Worm (Caenorhabditis elegans) whole organism, young adult: ENCODE results near the gene ipla-6.

Experiments used
- B0035.1 ChIP-seq: sonication (generic microtip); optimal IDR thresholded peaks from 2 replicates; lab custom pipeline; 2016; ENCODE audit warnings: missing genetic modification characterization, mild to moderate bottlenecking, missing compliant biosample characterization, missing genotype, missing genetic modification reagents
- C06A6.2 ChIP-seq: fragments of 200-800 bp; sonication (Bioruptor generic); conservative IDR thresholded peaks from 2 replicates; pipeline ENCODE4 v1.3.6; 2022; ENCODE audit warnings: missing genetic modification characterization, missing compliant biosample characterization
- K12H6.12 ChIP-seq: fragments of 200-800 bp; sonication (Bioruptor generic); optimal IDR thresholded peaks from 2 replicates; lab custom pipeline; 2018; ENCODE audit warnings: mild to moderate bottlenecking, missing genetic modification characterization, missing compliant biosample characterization
- ama-1 ChIP-seq, 3 experiments: fragments of 150-350 bp in 1 of 3; sonication (generic microtip) in 2 of 3; optimal IDR thresholded peaks; 2 replicates each; lab custom pipeline; 2014 to 2018; ENCODE audit warnings: missing biosample characterization in 2 of 3, missing genetic modification characterization in 2 of 3, missing genetic modification reagents in 2 of 3
- dpff-1 ChIP-seq: sonication (generic microtip); optimal IDR thresholded peaks from 2 replicates; lab custom pipeline; 2017; ENCODE audit warnings: mild to moderate bottlenecking, missing genetic modification characterization, missing compliant biosample characterization
- hmg-20 ChIP-seq: fragments of 200-800 bp; sonication (Bioruptor generic); IDR thresholded peaks from 2 replicates; pipeline ENCODE4 v1.3.6; 2022; ENCODE audit warnings: missing genetic modification reagents, missing genetic modification characterization, missing compliant biosample characterization
- nfya-2 ChIP-seq: fragments of 200-800 bp; sonication (Bioruptor generic); IDR thresholded peaks from 2 replicates; pipeline ENCODE4 v1.3.6; 2022; ENCODE audit warnings: missing genetic modification reagents, missing genetic modification characterization, missing compliant biosample characterization
- nfyb-1 ChIP-seq: fragments of 200-800 bp; sonication (Bioruptor generic); IDR thresholded peaks from 2 replicates; pipeline ENCODE4 v1.3.6; 2022; ENCODE audit warnings: missing genetic modification reagents, missing genetic modification characterization, missing compliant biosample characterization
- nhr-80 ChIP-seq: sonication (generic microtip); optimal IDR thresholded peaks from 2 replicates; lab custom pipeline; 2016; ENCODE audit warnings: missing genetic modification characterization, missing compliant biosample characterization
- sdz-38 ChIP-seq: sonication (generic microtip); optimal IDR thresholded peaks from 2 replicates; lab custom pipeline; 2016; ENCODE audit warnings: missing genotype, missing genetic modification characterization, missing compliant biosample characterization

DNA sequence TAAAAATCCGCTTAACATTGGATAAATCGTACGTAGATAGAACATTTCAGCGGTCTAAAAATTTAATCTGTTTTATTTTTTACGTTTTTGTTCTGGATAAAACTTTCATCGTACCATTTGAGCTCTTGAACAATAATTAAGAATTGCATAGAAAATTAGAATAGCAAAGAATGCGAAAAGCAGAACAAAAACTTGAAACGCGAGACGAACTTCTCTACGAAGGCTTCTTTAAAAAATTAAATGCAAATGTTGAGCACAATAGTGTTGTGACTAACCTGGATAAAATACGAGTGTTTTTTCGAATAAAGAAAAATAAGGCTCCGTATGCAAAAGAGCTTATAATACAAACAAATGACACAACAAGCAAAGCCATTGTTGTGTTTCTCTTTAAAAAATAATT lies 37.9 kb upstream of the ipla-6 start:
- no peak for TF ChIP-seq nfyb-1 (GFP tag; lab: Robert Waterston, UW)
- TF ChIP-seq ama-1 (optimal IDR thresholded peaks at IDR 0.05; lab: Kevin White, UChicago) = no peak
- TF ChIP-seq ama-1 (GFP tag; optimal IDR thresholded peaks at IDR 0.05; lab: Kevin White, UChicago) = no peak
- TF ChIP-seq nfya-2 (GFP tag; lab: Robert Waterston, UW) = no peak
- no peak for TF ChIP-seq dpff-1
- TF ChIP-seq nhr-80 = no peak
- no peak for TF ChIP-seq K12H6.12 (tag; lab: Kevin White, UChicago)
- TF ChIP-seq B0035.1 (tag; lab: Kevin White, UChicago) = no peak
- no peak for TF ChIP-seq sdz-38
- TF ChIP-seq C06A6.2 (GFP tag; lab: Robert Waterston, UW) = no peak
- no peak for TF ChIP-seq hmg-20 (GFP tag; lab: Robert Waterston, UW)
